Fruit fly (Drosophila melanogaster): ENCODE data around the gene mub.

The mub gene

DNA sequence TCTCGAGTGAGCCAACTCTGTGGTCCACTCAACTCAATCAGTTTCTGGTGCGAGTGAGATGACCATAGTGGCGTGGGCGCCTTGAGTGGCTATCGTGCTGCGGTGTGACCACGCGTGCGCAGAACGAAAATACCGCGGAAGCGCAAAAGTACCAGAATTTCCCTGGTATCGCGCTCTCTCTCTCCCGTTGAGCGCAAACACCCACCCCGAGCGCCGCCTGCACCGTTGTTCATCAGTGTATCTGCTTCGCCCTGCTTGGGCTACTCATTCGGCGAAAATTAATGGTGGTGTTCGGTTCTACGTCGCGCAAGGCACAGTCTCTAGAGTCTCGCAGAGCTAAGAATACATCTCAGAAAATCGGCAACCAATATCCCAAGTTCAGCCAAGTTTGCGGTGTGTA lies 34.8 kb downstream of the mub start (continued):
- TF ChIP-seq bsh (GFP tag; optimal IDR thresholded peaks at IDR 0.05) (peak in 1 of 2 experiments; percentile 58), CG13775 (GFP tag; optimal IDR thresholded peaks at IDR 0.05) (no peak), sna (GFP tag; IDR thresholded peaks at IDR 0.05; ENCODE audit: partially characterized antibody) (peak; percentile 66; the same call in 1 of the 2 replicates), psq (GFP tag; optimal IDR thresholded peaks at IDR 0.05) (peak; percentile 17), stc (GFP tag; IDR thresholded peaks at IDR 0.05) (peak; percentile 48; the same call in 1 of the 2 replicates), CG5245 (GFP tag; optimal IDR thresholded peaks at IDR 0.05) (peak; percentile 31), Atf6 (GFP tag; IDR thresholded peaks at IDR 0.05) (0 out of 2 replicates have a peak, but pooled peaks have one; percentile 31), Oli (tag; optimal IDR thresholded peaks at IDR 0.05) (no peak), CG2199 (GFP tag; IDR thresholded peaks at IDR 0.05) (peak; percentile 73; the same call in 2 of the 3 replicates), CG30403 (GFP tag; optimal IDR thresholded peaks at IDR 0.05) (no peak), Bgb (GFP tag; IDR thresholded peaks at IDR 0.05; ENCODE audit: partially characterized antibody) (peak; percentile 97), fru (optimal IDR thresholded peaks at IDR 0.05) (no peak), CG12236 (GFP tag; optimal IDR thresholded peaks at IDR 0.05) (no peak), Adf1 (GFP tag; IDR thresholded peaks at IDR 0.05) (peak; percentile 42; the same call in 1 of the 2 replicates), Sox100B (GFP tag; optimal IDR thresholded peaks at IDR 0.05) (no peak), Dip2 (GFP tag; IDR thresholded peaks at IDR 0.05) (no peak), usp (GFP tag; optimal IDR thresholded peaks at IDR 0.05) (no peak), pnt (GFP tag; optimal IDR thresholded peaks at IDR 0.05) (no peak), D19B (GFP tag; optimal IDR thresholded peaks at IDR 0.05) (peak; percentile 16), zen2 (GFP tag; IDR thresholded peaks at IDR 0.05; ENCODE audit: partially characterized antibody) (peak; percentile 76), Deaf1 (tag; optimal IDR thresholded peaks at IDR 0.05) (peak; percentile 75), tna (GFP tag; IDR thresholded peaks at IDR 0.05; ENCODE audit: partially characterized antibody) (peak; percentile 83), NC2β (GFP tag; optimal IDR thresholded peaks at IDR 0.05) (peak; percentile 8), CG34376 (GFP tag; optimal IDR thresholded peaks at IDR 0.05) (peak; percentile 53), so (GFP tag; IDR thresholded peaks at IDR 0.05) (peak; percentile 55; the same call in 2 of the 3 replicates), CG5953 (GFP tag; IDR thresholded peaks at IDR 0.05) (no peak), CG4820 (GFP tag; optimal IDR thresholded peaks at IDR 0.05) (no peak), lmd (GFP tag; IDR thresholded peaks at IDR 0.05) (no peak), CG10431 (GFP tag; optimal IDR thresholded peaks at IDR 0.05) (peak; percentile 17), nerfin-2 (GFP tag; IDR thresholded peaks at IDR 0.05; ENCODE audit: partially characterized antibody) (peak; percentile 71), CG3163 (GFP tag; optimal IDR thresholded peaks at IDR 0.05) (peak; percentile 27), bbx (GFP tag; IDR thresholded peaks at IDR 0.05; ENCODE audit: partially characterized antibody) (peak; percentile 95), CG33557 (GFP tag; optimal IDR thresholded peaks at IDR 0.05) (peak; percentile 54), btn (GFP tag; optimal IDR thresholded peaks at IDR 0.05) (no peak), Ada2b (GFP tag; IDR thresholded peaks at IDR 0.05) (0 out of 2 replicates have a peak, but pooled peaks have one; percentile 3), ato (GFP tag; IDR thresholded peaks at IDR 0.05; ENCODE audit: partially characterized antibody) (peak; percentile 85; the same call in 1 of the 2 replicates), ind (GFP tag; optimal IDR thresholded peaks at IDR 0.05) (no peak), CG8478 (optimal IDR thresholded peaks at IDR 0.05) (peak; percentile 75), Trl (optimal IDR thresholded peaks at IDR 0.05) (peak; percentile 81 to 87), Trl (GFP tag; optimal IDR thresholded peaks at IDR 0.05) (peak; percentile 61), sd (tag; optimal IDR thresholded peaks at IDR 0.05) (peak; percentile 69), pan (optimal IDR thresholded peaks at IDR 0.05) (no peak), pan (GFP tag; optimal IDR thresholded peaks at IDR 0.05 in 1 of 2, IDR thresholded peaks at IDR 0.05 in 1 of 2) (peak in 1 of 2 experiments; percentile 54), CG4404 (GFP tag; IDR thresholded peaks at IDR 0.05) (no peak), CG17829 (tag; optimal IDR thresholded peaks at IDR 0.05) (peak; percentile 74), Sry-δ (GFP tag; optimal IDR thresholded peaks at IDR 0.05) (no peak), Dbx (GFP tag; IDR thresholded peaks at IDR 0.05) (peak; percentile 48; the same call in 2 of the 3 replicates)

All from whole organism, embryonic.